In the genomic region with DNA sequence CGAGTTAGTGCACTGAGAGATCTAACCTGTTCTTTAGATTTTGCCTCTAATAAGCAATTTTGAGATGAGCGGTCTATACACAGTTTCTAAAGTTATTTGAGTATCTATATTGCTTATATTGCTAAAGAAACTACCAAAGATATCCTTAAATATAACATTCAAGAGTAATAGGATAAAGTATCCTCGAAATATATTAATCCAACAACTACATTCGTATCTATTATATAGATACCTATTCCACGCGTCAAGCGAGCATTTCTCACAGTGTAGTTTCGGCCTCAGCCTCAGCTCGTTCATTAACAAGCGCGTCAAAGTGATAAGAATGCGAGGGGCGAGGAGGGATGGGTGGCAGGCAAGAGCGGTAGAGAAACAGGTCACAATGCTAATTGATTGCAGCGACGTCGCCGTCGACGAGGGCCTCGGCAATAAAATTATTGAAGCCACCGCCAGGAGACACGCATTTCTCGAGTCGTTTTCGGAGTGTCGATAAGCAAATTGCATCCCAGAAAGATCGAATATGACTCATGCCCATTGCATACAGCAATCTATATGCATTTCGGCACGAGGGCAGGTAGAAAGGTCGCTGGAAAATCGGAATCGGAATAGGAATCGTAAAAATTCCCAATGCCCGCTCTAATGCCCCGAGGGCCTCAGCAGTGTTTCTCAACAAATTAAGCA, we compare ENCODE assay signal across 2 fruit fly cellular contexts.
A peak's percentile ranks its signal among the peaks of the same experiment; 100 is the strongest.
TF ChIP-seq lines count a peak whose summit lies in the region.

No protein-coding gene starts in this region.

TF ChIP-seq in whole organism, embryonic, 481 proteins besides CTCF, POLR2A, EP300 and RAD21 (continued from another document and continues in another):
- TF ChIP-seq CG33557 (GFP tag; optimal IDR thresholded peaks at IDR 0.05; lab: Kevin White, UChicago) (peak; percentile 15), pros (GFP tag; optimal IDR thresholded peaks at IDR 0.05; lab: Kevin White, UChicago) (no peak), sob (GFP tag; IDR thresholded peaks at IDR 0.05; lab: Robert Waterston, UW) (no peak), CG2678 (tag; optimal IDR thresholded peaks at IDR 0.05; lab: Kevin White, UChicago) (no peak), CG3726 (GFP tag; IDR thresholded peaks at IDR 0.05; lab: Robert Waterston, UW) (no peak), PHDP (tag; optimal IDR thresholded peaks at IDR 0.05; lab: Kevin White, UChicago) (no peak), CG11093 (GFP tag; IDR thresholded peaks at IDR 0.05; lab: Robert Waterston, UW) (0 out of 3 replicates have a peak, but pooled peaks have one; percentile 44), unpg (GFP tag; optimal IDR thresholded peaks at IDR 0.05; lab: Kevin White, UChicago) (peak; percentile 43), CG4282 (GFP tag; optimal IDR thresholded peaks at IDR 0.05; lab: Kevin White, UChicago) (no peak), fru (optimal IDR thresholded peaks at IDR 0.05; lab: Kevin White, UChicago) (no peak), ewg (GFP tag; optimal IDR thresholded peaks at IDR 0.05; lab: Kevin White, UChicago) (no peak), jing (GFP tag; optimal IDR thresholded peaks at IDR 0.05; lab: Kevin White, UChicago) (no peak), Drgx (GFP tag; IDR thresholded peaks at IDR 0.05; lab: Robert Waterston, UW) (no peak), Spps (tag; optimal IDR thresholded peaks at IDR 0.05; lab: Kevin White, UChicago) (peak; percentile 1), Vsx1 (GFP tag; optimal IDR thresholded peaks at IDR 0.05; lab: Kevin White, UChicago) (no peak), exex (tag; optimal IDR thresholded peaks at IDR 0.05; lab: Kevin White, UChicago) (no peak), gro (GFP tag; optimal IDR thresholded peaks at IDR 0.05; lab: Kevin White, UChicago) (no peak), CG17361 (GFP tag; IDR thresholded peaks at IDR 0.05; lab: Robert Waterston, UW) (peak; percentile 77), CG2199 (GFP tag; IDR thresholded peaks at IDR 0.05; lab: Robert Waterston, UW) (no peak), dimm (GFP tag; IDR thresholded peaks at IDR 0.05; lab: Robert Waterston, UW) (no peak), CG3163 (GFP tag; optimal IDR thresholded peaks at IDR 0.05; lab: Kevin White, UChicago) (no peak), CG33213 (GFP tag; optimal IDR thresholded peaks at IDR 0.05; lab: Kevin White, UChicago) (no peak), fd3F (GFP tag; optimal IDR thresholded peaks at IDR 0.05; lab: Kevin White, UChicago) (no peak), onecut (GFP tag; IDR thresholded peaks at IDR 0.05; lab: Robert Waterston, UW) (0 out of 2 replicates have a peak, but pooled peaks have one; percentile 17), Dfd (GFP tag; optimal IDR thresholded peaks at IDR 0.05; lab: Kevin White, UChicago) (no peak), wor (GFP tag; IDR thresholded peaks at IDR 0.05; lab: Robert Waterston, UW) (no peak; the same call in 1 of the 2 replicates), CG17612 (GFP tag; IDR thresholded peaks at IDR 0.05; lab: Robert Waterston, UW) (no peak), hbn (GFP tag; IDR thresholded peaks at IDR 0.05; lab: Robert Waterston, UW; ENCODE audit: partially characterized antibody) (no peak), Dip3 (GFP tag; optimal IDR thresholded peaks at IDR 0.05; lab: Kevin White, UChicago) (no peak), abd-A (tag; optimal IDR thresholded peaks at IDR 0.05; lab: Kevin White, UChicago) (no peak), zf30C (GFP tag; optimal IDR thresholded peaks at IDR 0.05; lab: Kevin White, UChicago) (peak; percentile 73), pum (GFP tag; optimal IDR thresholded peaks at IDR 0.05; lab: Kevin White, UChicago) (peak; percentile 34), CG11247 (GFP tag; IDR thresholded peaks at IDR 0.05; lab: Robert Waterston, UW) (no peak), CG9876 (GFP tag; optimal IDR thresholded peaks at IDR 0.05; lab: Kevin White, UChicago) (no peak), CG3281 (GFP tag; optimal IDR thresholded peaks at IDR 0.05; lab: Kevin White, UChicago) (no peak), CG6272 (GFP tag; IDR thresholded peaks at IDR 0.05; lab: Robert Waterston, UW) (no peak; the same call in 1 of the 2 replicates), schlank (tag; optimal IDR thresholded peaks at IDR 0.05; lab: Kevin White, UChicago) (no peak), Eip74EF (GFP tag; optimal IDR thresholded peaks at IDR 0.05; lab: Kevin White, UChicago) (peak in 1 of 2 experiments; percentile 26), NFAT (GFP tag; IDR thresholded peaks at IDR 0.05; lab: Robert Waterston, UW) (no peak), CG13287 (GFP tag; IDR thresholded peaks at IDR 0.05; lab: Robert Waterston, UW; ENCODE audit: partially characterized antibody) (no peak), Atf6 (GFP tag; IDR thresholded peaks at IDR 0.05; lab: Robert Waterston, UW) (0 out of 2 replicates have a peak, but pooled peaks have one; percentile 17), Xrp1 (GFP tag; IDR thresholded peaks at IDR 0.05; lab: Robert Waterston, UW) (peak; percentile 61; the same call in 1 of the 2 replicates), ara (GFP tag; IDR thresholded peaks at IDR 0.05; lab: Robert Waterston, UW) (peak; percentile 6; the same call in 1 of the 2 replicates), Atf-2 (GFP tag; optimal IDR thresholded peaks at IDR 0.05; lab: Kevin White, UChicago) (no peak), bowl (GFP tag; IDR thresholded peaks at IDR 0.05; lab: Robert Waterston, UW) (no peak), CG10431 (GFP tag; optimal IDR thresholded peaks at IDR 0.05; lab: Kevin White, UChicago) (no peak), CG17568 (GFP tag; optimal IDR thresholded peaks at IDR 0.05; lab: Kevin White, UChicago) (no peak), HHEX (GFP tag; optimal IDR thresholded peaks at IDR 0.05; lab: Kevin White, UChicago) (peak; percentile 31), CG9797 (GFP tag; optimal IDR thresholded peaks at IDR 0.05; lab: Kevin White, UChicago) (no peak), row (GFP tag; IDR thresholded peaks at IDR 0.05; lab: Robert Waterston, UW) (peak; percentile 52), tgo (GFP tag; IDR thresholded peaks at IDR 0.05; lab: Robert Waterston, UW) (peak; percentile 57), Deaf1 (tag; optimal IDR thresholded peaks at IDR 0.05; lab: Kevin White, UChicago) (no peak), gem (tag; optimal IDR thresholded peaks at IDR 0.05; lab: Kevin White, UChicago) (no peak), wek (GFP tag; optimal IDR thresholded peaks at IDR 0.05; lab: Kevin White, UChicago) (no peak), Dad (GFP tag; optimal IDR thresholded peaks at IDR 0.05; lab: Kevin White, UChicago) (no peak), NC2β (GFP tag; optimal IDR thresholded peaks at IDR 0.05; lab: Kevin White, UChicago) (no peak), CG6683 (GFP tag; optimal IDR thresholded peaks at IDR 0.05; lab: Kevin White, UChicago) (no peak), Dp (GFP tag; optimal IDR thresholded peaks at IDR 0.05; lab: Kevin White, UChicago) (no peak), CG10267 (tag; optimal IDR thresholded peaks at IDR 0.05; lab: Kevin White, UChicago) (peak; percentile 30), Jarid2 (GFP tag; optimal IDR thresholded peaks at IDR 0.05; lab: Kevin White, UChicago) (no peak), Ets97D (GFP tag; optimal IDR thresholded peaks at IDR 0.05; lab: Kevin White, UChicago) (no peak), ato (GFP tag; IDR thresholded peaks at IDR 0.05; lab: Robert Waterston, UW; ENCODE audit: partially characterized antibody) (no peak), CG1233 (GFP tag; optimal IDR thresholded peaks at IDR 0.05; lab: Kevin White, UChicago) (peak; percentile 42)

TF ChIP-seq in whole organism, prepupa, 60 proteins besides CTCF, POLR2A, EP300 and RAD21 (continued from another document):
- peak; percentile 48 for TF ChIP-seq CG34406 (GFP tag; optimal IDR thresholded peaks at IDR 0.05; lab: Kevin White, UChicago)
- TF ChIP-seq CG10631 (GFP tag; optimal IDR thresholded peaks at IDR 0.05; lab: Kevin White, UChicago) = peak; percentile 54
- TF ChIP-seq CG3032 (tag; optimal IDR thresholded peaks at IDR 0.05; lab: Kevin White, UChicago) = peak; percentile 56
- peak; percentile 11 for TF ChIP-seq CG1621 (tag; optimal IDR thresholded peaks at IDR 0.05; lab: Kevin White, UChicago)
- TF ChIP-seq Ets21C (GFP tag; optimal IDR thresholded peaks at IDR 0.05; lab: Kevin White, UChicago) = peak; percentile 55
- TF ChIP-seq CG6808 (GFP tag; optimal IDR thresholded peaks at IDR 0.05; lab: Kevin White, UChicago) = peak; percentile 31
- no peak for TF ChIP-seq vri (GFP tag; optimal IDR thresholded peaks at IDR 0.05; lab: Kevin White, UChicago)
- TF ChIP-seq cyc (GFP tag; optimal IDR thresholded peaks at IDR 0.05; lab: Kevin White, UChicago) = peak; percentile 66
- peak in 1 of 2 experiments; percentile 1 for TF ChIP-seq salr (GFP tag; optimal IDR thresholded peaks at IDR 0.05; lab: Kevin White, UChicago)
- TF ChIP-seq CG6792 (GFP tag; optimal IDR thresholded peaks at IDR 0.05; lab: Kevin White, UChicago) = peak; percentile 59
- peak; percentile 21 for TF ChIP-seq Hr4 (GFP tag; optimal IDR thresholded peaks at IDR 0.05; lab: Kevin White, UChicago)
- peak; percentile 73 for TF ChIP-seq topi (GFP tag; optimal IDR thresholded peaks at IDR 0.05; lab: Kevin White, UChicago)
TF ChIP-seq in whole organism, prepupa: peak in this region for 45.
